Fruit fly (Drosophila melanogaster): ENCODE measurements around the gene Vago.

DNA sequence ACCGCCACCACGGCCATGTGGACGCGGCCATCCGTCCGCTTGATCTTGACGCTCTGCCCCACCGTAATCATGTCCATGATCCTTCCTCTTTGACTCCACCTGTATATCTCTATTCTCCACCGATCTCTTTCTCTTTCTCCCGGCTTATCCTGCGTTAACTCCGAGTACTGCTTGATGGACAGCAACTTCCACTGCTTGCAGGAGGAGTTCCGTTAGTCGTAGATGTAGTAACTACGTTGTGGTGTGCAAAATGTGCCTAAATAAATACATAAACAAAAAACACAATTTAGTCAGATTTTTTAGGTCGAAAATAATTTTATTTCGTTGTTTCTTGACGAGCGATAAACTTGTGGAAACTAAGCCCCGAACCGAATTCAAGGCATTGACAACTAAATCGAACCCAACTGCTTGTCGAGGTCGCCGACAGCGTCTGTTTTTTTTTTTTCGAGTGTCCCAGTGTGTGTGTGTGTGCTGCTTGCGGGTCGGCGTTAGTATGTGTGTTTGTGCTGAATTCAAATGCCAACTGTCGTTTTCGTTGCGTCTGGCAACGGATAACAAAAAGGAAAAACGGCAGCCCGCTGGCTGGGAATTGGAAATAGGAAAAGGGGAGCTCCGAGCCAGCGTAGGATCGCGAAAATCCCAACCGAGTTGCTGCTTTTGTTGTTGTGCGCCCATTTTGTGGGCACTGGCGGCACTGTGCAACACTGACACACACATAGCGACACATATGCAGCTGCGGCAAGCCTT, 46.9 kb downstream of the Vago start:
- no peak for TF ChIP-seq gl (tag; optimal IDR thresholded peaks at IDR 0.05)
- peak; percentile 15 for TF ChIP-seq EcR (GFP tag; optimal IDR thresholded peaks at IDR 0.05)
- no peak for TF ChIP-seq CG4496 (GFP tag; IDR thresholded peaks at IDR 0.05)
- no peak for TF ChIP-seq CG14655 (GFP tag; optimal IDR thresholded peaks at IDR 0.05)
- TF ChIP-seq Ets98B (GFP tag; IDR thresholded peaks at IDR 0.05), result no peak

All from whole organism, pupa.